Worm (Caenorhabditis elegans) whole organism, L4/young adult: Measurements from ENCODE around the gene osm-12.

ENCODE experiments used
- W03F9.2 ChIP-seq: fragments of 150-350 bp; optimal IDR thresholded peaks from 2 replicates; lab custom pipeline; 2014; ENCODE audit warnings: missing biosample characterization, missing genetic modification characterization
- dao-5 ChIP-seq: sonication (generic microtip); optimal IDR thresholded peaks from 2 replicates; lab custom pipeline; 2016; ENCODE audit warnings: missing genotype, missing genetic modification characterization, moderate library complexity, missing compliant biosample characterization
- him-1 ChIP-seq: sonication (generic microtip); optimal IDR thresholded peaks from 2 replicates; lab custom pipeline; 2016; ENCODE audit warnings: missing genotype, missing genetic modification reagents, missing genetic modification characterization, missing compliant biosample characterization

ce11 chrIII:12155759-12156158 lies 46.6 kb downstream of the osm-12 start:
- TF ChIP-seq dao-5, result no peak
- no peak for TF ChIP-seq W03F9.2 (tag; lab: Kevin White, UChicago)
- no peak for TF ChIP-seq him-1 (tag; lab: Kevin White, UChicago)
